Worm (Caenorhabditis elegans) whole organism, L4/young adult: ENCODE measurements around the gene gmeb-2.

Experiments used
- dao-5 ChIP-seq: sonication (generic microtip); optimal IDR thresholded peaks from 2 replicates; lab custom pipeline; 2016; ENCODE audit warnings: missing genotype, missing genetic modification characterization, moderate library complexity, missing compliant biosample characterization
- him-1 ChIP-seq: sonication (generic microtip); optimal IDR thresholded peaks from 2 replicates; lab custom pipeline; 2016; ENCODE audit warnings: missing genotype, missing genetic modification reagents, missing genetic modification characterization, missing compliant biosample characterization

DNA sequence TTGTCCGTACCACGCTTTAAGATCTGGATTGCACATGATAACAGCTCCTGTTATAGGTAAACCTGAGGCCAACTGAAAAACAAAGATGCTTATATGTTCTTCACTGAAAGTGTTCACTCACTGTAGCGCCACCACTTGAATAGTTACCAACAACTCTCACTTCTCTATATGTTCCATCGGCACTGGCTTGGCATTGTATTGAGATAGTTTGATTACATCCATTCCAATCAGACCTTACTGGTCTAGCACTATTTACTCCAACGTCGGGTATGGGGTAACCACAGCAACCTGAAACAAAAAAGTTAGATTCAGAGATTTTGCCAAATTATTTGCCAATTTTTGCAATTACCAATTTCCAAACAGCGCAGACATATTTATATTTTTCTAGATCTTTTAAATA lies 36.9 kb downstream of the gmeb-2 start:
- TF ChIP-seq dao-5 (tag; lab: Kevin White, UChicago) = no peak
- TF ChIP-seq him-1 (tag; lab: Kevin White, UChicago) = no peak
